Worm (Caenorhabditis elegans) whole organism, midembryonic: ENCODE data around the gene ZK1248.19.
A peak's percentile ranks its signal among the peaks of the same experiment; 100 is the strongest.

Experiments
- T22C8.4 ChIP-seq: fragments of 200-800 bp; sonication (Bioruptor generic); IDR thresholded peaks from 2 replicates; pipeline ENCODE4 v1.3.6; 2022; ENCODE audit warnings: missing genetic modification characterization, missing compliant biosample characterization
- cog-1 ChIP-seq: sonication (generic microtip); optimal IDR thresholded peaks from 2 replicates; lab custom pipeline; 2016; ENCODE audit warnings: missing genetic modification characterization, missing compliant biosample characterization
- flt-1 ChIP-seq: fragments of 200-800 bp; sonication (Bioruptor generic); IDR thresholded peaks from 2 replicates; pipeline ENCODE4 v1.3.6; 2022; ENCODE audit warnings: missing genetic modification characterization, missing compliant biosample characterization
- klf-2 ChIP-seq: fragments of 200-800 bp; sonication (Bioruptor generic); conservative IDR thresholded peaks from 2 replicates; pipeline ENCODE4 v1.3.6; 2022; ENCODE audit warnings: missing genetic modification reagents, missing genetic modification characterization, missing compliant biosample characterization
- med-1 ChIP-seq: sonication (generic microtip); optimal IDR thresholded peaks from 2 replicates; lab custom pipeline; 2017; ENCODE audit warnings: missing genetic modification characterization, mild to moderate bottlenecking, missing compliant biosample characterization, antibody characterized with exemption, missing genetic modification reagents; ENCODE audit not compliant: insufficient read depth
- ref-1 ChIP-seq: fragments of 200-800 bp; sonication (Bioruptor generic); conservative IDR thresholded peaks from 2 replicates; pipeline ENCODE4 v1.3.6; 2022; ENCODE audit warnings: missing genetic modification reagents, missing genetic modification characterization, missing compliant biosample characterization
- tab-1 ChIP-seq: fragments of 200-800 bp; sonication (Bioruptor generic); IDR thresholded peaks from 2 replicates; pipeline ENCODE4 v1.3.6; 2022; ENCODE audit warnings: missing genetic modification characterization, missing compliant biosample characterization
- ztf-23 ChIP-seq: fragments of 200-800 bp; sonication (Bioruptor generic); IDR thresholded peaks from 2 replicates; pipeline ENCODE4 v1.3.6; 2022; ENCODE audit warnings: missing genetic modification reagents, missing genetic modification characterization, missing compliant biosample characterization
- ztf-29 ChIP-seq: fragments of 200-800 bp; sonication (Bioruptor generic); IDR thresholded peaks from 2 replicates; pipeline ENCODE4 v1.3.6; 2022; ENCODE audit warnings: missing genetic modification reagents, missing genetic modification characterization, missing compliant biosample characterization

Gene ZK1248.19

DNA sequence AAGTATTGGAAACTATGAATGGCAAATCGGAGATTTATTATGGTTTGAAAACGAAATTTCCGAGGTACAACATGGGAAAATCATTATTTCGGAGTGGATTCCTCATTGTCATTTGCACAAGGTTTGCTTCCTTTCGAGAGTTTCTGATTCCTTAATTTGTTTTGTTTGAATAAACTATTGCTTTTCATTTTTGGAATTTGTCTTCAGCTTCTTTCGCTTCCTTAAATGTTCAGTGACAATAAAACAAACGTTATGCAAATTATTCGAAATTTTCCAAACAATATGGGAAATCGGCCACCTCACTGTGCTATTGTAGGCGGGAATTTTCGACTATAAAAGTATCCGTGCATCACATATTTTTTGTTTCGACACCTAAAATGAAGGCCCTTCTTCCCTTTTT, 2.7 kb upstream of the ZK1248.19 start, which contains the start of gene nep-25:
nep-25 (plus strand) TSS at position 375 of the 400 bp plus-strand sequence.
- no peak for TF ChIP-seq flt-1 (GFP tag; lab: Robert Waterston, UW)
- TF ChIP-seq ref-1 (GFP tag; lab: Robert Waterston, UW) = no peak
- TF ChIP-seq ztf-29 (GFP tag; lab: Robert Waterston, UW) = no peak
- TF ChIP-seq cog-1 (tag; lab: Kevin White, UChicago) = no peak
- TF ChIP-seq T22C8.4 (GFP tag; lab: Robert Waterston, UW) = no peak
- TF ChIP-seq ztf-23 (GFP tag; lab: Robert Waterston, UW) = no peak
- TF ChIP-seq klf-2 (GFP tag; lab: Robert Waterston, UW) = no peak
- TF ChIP-seq tab-1 (GFP tag; lab: Robert Waterston, UW) = no peak
- TF ChIP-seq med-1 (GFP tag; lab: Kevin White, UChicago) = no peak

DNA sequence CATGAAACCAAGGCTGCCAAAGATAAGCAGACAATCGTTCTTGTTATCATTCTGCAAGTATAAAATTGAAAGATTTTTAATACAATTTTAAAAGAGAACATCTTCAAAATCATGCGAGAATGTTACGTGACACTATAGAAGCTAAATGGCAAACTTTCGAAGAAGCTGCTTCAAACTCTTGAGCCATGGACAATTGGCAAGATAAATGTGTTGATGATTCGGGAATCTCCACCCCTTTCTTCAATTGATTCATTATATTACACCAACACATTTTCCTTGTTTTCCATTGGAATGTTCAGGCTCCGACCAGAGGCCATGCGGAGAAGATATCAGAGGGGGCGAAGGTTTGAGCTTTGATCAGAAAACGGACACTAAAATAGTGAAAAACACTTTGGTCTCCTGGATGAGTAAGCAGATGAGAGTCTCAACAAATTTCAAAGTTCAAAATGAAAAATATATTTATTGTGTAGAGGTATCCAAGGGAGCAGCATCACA, 1.9 kb upstream of the ZK1248.19 start, which contains the start of gene lec-5:
lec-5 (minus strand) TSS at position 51 of the 495 bp plus-strand sequence.
- TF ChIP-seq cog-1 (tag; lab: Kevin White, UChicago) (no peak), klf-2 (GFP tag; lab: Robert Waterston, UW) (no peak), T22C8.4 (GFP tag; lab: Robert Waterston, UW) (no peak), tab-1 (GFP tag; lab: Robert Waterston, UW) (no peak), med-1 (GFP tag; lab: Kevin White, UChicago) (no peak), ztf-23 (GFP tag; lab: Robert Waterston, UW) (no peak), ref-1 (GFP tag; lab: Robert Waterston, UW) (no peak), ztf-29 (GFP tag; lab: Robert Waterston, UW) (no peak), flt-1 (GFP tag; lab: Robert Waterston, UW) (no peak)

DNA sequence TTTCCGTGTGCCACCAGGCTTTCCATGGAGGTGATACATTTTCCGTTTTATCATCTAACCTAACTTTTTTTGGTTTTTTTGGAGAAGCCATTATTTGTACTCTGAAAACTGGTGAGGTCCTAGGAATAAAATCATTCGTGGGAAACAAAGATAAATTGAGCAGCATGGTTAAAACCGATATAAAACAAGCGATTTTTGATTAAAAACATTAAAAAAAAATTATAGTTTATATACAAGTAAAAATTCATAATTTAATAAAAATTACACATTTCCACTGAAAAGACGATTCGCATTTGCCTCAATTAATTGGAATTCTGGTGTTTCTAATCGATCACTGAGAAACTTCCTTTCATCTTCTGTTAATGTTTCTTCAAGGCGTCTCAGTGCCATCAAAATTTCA, 761 bp downstream of the ZK1248.19 start, which contains the start of gene ZK1248.15:
ZK1248.15 (minus strand) TSS at position 101 of the 400 bp plus-strand sequence.
- TF ChIP-seq ztf-29 (GFP tag; lab: Robert Waterston, UW) = no peak
- no peak for TF ChIP-seq ref-1 (GFP tag; lab: Robert Waterston, UW)
- no peak for TF ChIP-seq med-1 (GFP tag; lab: Kevin White, UChicago)
- TF ChIP-seq klf-2 (GFP tag; lab: Robert Waterston, UW) = no peak
- no peak for TF ChIP-seq cog-1 (tag; lab: Kevin White, UChicago)
- no peak for TF ChIP-seq ztf-23 (GFP tag; lab: Robert Waterston, UW)
- no peak for TF ChIP-seq T22C8.4 (GFP tag; lab: Robert Waterston, UW)
- TF ChIP-seq flt-1 (GFP tag; lab: Robert Waterston, UW) = no peak
- TF ChIP-seq tab-1 (GFP tag; lab: Robert Waterston, UW) = no peak

DNA sequence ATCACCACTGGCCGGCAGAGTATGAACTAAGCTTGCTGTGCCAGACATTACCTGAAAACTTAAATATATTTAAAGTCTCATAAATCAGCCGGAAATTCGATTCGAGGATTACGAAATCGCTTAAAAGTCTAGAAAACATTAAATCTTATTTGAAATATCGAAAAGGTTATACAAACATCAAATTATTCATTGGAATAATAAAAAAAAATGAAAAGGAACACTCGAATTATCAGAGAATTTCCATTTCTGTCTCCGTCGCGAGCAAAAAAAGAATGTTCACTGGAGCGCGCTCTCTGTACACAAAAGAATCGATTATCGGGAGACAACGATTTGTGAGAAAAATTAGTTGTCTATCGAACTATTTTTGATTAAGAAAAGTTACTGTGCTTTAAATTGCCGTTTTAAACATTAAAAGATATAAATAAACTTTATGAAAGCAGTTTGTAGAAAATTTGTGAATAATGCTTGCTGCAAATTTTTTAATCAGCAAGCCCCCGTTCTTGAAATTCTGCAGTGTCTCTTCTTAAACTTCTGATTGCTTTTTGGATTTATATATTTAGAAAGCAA, 3.0 kb downstream of the ZK1248.19 start, which contains the start of gene fzo-1:
fzo-1 (minus strand) TSS at position 51 of the 567 bp plus-strand sequence.
- no peak for TF ChIP-seq flt-1 (GFP tag; lab: Robert Waterston, UW)
- no peak for TF ChIP-seq med-1 (GFP tag; lab: Kevin White, UChicago)
- no peak for TF ChIP-seq tab-1 (GFP tag; lab: Robert Waterston, UW)
- TF ChIP-seq klf-2 (GFP tag; lab: Robert Waterston, UW) = 0 out of 2 replicates have a peak, but pooled peaks have one; percentile 14
- no peak for TF ChIP-seq ztf-29 (GFP tag; lab: Robert Waterston, UW)
- TF ChIP-seq ref-1 (GFP tag; lab: Robert Waterston, UW) = no peak
- no peak for TF ChIP-seq T22C8.4 (GFP tag; lab: Robert Waterston, UW)
- TF ChIP-seq ztf-23 (GFP tag; lab: Robert Waterston, UW) = peak; percentile 79; the same call in 1 of the 2 replicates
- peak; percentile 83 for TF ChIP-seq cog-1 (tag; lab: Kevin White, UChicago)

DNA sequence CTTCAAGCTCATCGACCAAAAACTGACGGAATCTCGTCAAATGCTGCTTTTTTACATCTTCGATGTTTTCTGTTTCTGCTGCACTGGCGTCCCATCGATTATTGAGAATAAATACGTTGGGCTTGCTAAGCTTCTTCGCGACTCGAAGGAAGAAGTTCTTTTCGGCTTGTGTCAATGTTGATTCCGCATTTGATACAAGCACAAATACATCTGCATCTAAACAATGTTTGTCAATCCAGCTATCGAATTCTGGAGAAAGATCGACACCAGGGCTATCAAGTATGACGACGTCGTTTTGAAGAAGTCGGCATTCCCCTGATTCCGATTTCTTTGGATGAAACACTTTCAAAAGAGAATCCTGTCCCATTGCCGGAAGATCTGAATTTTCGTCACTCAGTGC, 4.1 kb downstream of the ZK1248.19 start:
- no peak for TF ChIP-seq klf-2 (GFP tag; lab: Robert Waterston, UW)
- no peak for TF ChIP-seq med-1 (GFP tag; lab: Kevin White, UChicago)
- no peak for TF ChIP-seq tab-1 (GFP tag; lab: Robert Waterston, UW)
- no peak for TF ChIP-seq cog-1 (tag; lab: Kevin White, UChicago)
- TF ChIP-seq T22C8.4 (GFP tag; lab: Robert Waterston, UW) = no peak
- TF ChIP-seq flt-1 (GFP tag; lab: Robert Waterston, UW) = no peak
- no peak for TF ChIP-seq ztf-23 (GFP tag; lab: Robert Waterston, UW)
- no peak for TF ChIP-seq ref-1 (GFP tag; lab: Robert Waterston, UW)
- TF ChIP-seq ztf-29 (GFP tag; lab: Robert Waterston, UW) = no peak

DNA sequence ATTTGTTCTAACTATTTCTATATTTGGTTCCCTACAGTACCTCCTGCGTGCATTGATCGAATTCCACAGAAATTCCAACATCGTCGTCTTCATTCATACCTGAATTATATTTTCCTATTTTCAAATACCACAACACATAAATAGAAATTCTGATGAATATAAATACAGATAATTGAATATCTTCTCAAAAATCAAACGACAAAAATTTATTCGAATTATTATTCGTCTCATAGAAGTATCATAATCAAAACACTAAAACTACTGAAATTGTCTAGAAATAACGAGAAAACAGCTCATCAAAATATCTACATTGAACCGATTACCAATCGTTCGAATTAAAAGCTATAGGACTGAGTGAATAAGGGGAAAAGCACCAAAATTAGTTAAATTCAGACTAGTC, 6.1 kb downstream of the ZK1248.19 start, which contains the start of gene gtap-1:
gtap-1 (minus strand) TSS at position 101 of the 400 bp plus-strand sequence.
- TF ChIP-seq ztf-23 (GFP tag; lab: Robert Waterston, UW) (no peak), T22C8.4 (GFP tag; lab: Robert Waterston, UW) (no peak), klf-2 (GFP tag; lab: Robert Waterston, UW) (no peak), cog-1 (tag; lab: Kevin White, UChicago) (no peak), med-1 (GFP tag; lab: Kevin White, UChicago) (no peak), ztf-29 (GFP tag; lab: Robert Waterston, UW) (no peak), tab-1 (GFP tag; lab: Robert Waterston, UW) (no peak), flt-1 (GFP tag; lab: Robert Waterston, UW) (no peak), ref-1 (GFP tag; lab: Robert Waterston, UW) (no peak)

DNA sequence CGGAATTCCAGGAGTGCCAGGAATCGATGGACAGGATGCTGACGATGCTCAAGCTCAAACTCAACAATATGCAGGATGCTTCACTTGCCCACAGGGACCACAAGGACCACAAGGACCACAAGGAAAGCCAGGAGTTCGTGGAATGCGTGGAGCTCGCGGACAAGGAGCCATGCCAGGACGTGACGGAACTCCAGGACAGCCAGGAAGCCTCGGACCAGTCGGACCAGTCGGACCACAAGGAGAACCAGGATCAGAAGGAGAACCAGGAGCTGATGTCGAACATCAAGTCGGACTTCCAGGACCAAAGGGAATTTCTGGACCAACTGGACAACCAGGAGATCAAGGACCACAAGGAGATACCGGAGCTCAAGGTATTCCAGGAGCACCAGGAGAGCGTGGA, 7.8 kb downstream of the ZK1248.19 start:
- TF ChIP-seq klf-2 (GFP tag; lab: Robert Waterston, UW) (no peak), ztf-23 (GFP tag; lab: Robert Waterston, UW) (no peak), flt-1 (GFP tag; lab: Robert Waterston, UW) (no peak), cog-1 (tag; lab: Kevin White, UChicago) (no peak), ztf-29 (GFP tag; lab: Robert Waterston, UW) (no peak)

DNA sequence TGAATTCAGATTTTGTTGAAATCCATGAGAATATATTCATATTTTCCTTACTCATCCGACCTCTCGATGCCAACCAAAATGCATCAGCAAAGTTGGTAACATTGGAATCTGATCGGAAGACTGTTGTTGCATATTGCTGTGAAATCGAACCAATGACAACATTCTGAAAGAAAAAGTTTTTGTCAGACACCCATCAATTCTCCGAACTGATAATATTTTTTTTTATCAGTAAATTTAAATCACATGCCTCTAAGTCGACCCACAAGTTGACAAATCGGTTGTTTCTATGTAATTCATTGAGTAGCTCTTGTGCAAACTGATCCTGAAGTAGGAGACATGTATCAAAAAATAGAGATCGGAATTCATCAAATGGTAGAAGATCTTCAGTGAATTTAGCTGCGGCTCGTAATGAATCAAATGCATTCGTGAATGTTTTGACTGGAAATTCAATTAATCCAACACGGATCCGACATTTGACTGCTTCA, 9.2 kb downstream of the ZK1248.19 start, which contains the start of gene col-74:
col-74 (plus strand) TSS at position 435 of the 485 bp plus-strand sequence.
- TF ChIP-seq ref-1 (GFP tag; lab: Robert Waterston, UW) = no peak
- no peak for TF ChIP-seq ztf-29 (GFP tag; lab: Robert Waterston, UW)
- no peak for TF ChIP-seq klf-2 (GFP tag; lab: Robert Waterston, UW)
- no peak for TF ChIP-seq cog-1 (tag; lab: Kevin White, UChicago)
